Fruit fly (Drosophila melanogaster): Measurements from ENCODE around the gene CG9853.
A peak's percentile ranks its signal among the peaks of the same experiment; 100 is the strongest.

dm6 chr3R:4433441-4434077 lies 31.7 kb upstream of the CG9853 start, which contains the start of the genes eIF3a and CG1074:
- TF ChIP-seq btn (GFP tag; optimal IDR thresholded peaks at IDR 0.05) (peak; percentile 22), pnt (GFP tag; optimal IDR thresholded peaks at IDR 0.05) (no peak), Bgb (GFP tag; IDR thresholded peaks at IDR 0.05; ENCODE audit: partially characterized antibody) (peak; percentile 99), CG1529 (GFP tag; optimal IDR thresholded peaks at IDR 0.05) (no peak), CG4707 (GFP tag; optimal IDR thresholded peaks at IDR 0.05) (no peak)

Measured in whole organism, embryonic.